Worm (Caenorhabditis elegans) whole organism, L4/young adult: ENCODE measurements around the gene let-653.

ENCODE experiments used
- W03F9.2 ChIP-seq: fragments of 150-350 bp; optimal IDR thresholded peaks from 2 replicates; lab custom pipeline; 2014; ENCODE audit warnings: missing biosample characterization, missing genetic modification characterization
- dao-5 ChIP-seq: sonication (generic microtip); optimal IDR thresholded peaks from 2 replicates; lab custom pipeline; 2016; ENCODE audit warnings: missing genotype, missing genetic modification characterization, moderate library complexity, missing compliant biosample characterization
- him-1 ChIP-seq: sonication (generic microtip); optimal IDR thresholded peaks from 2 replicates; lab custom pipeline; 2016; ENCODE audit warnings: missing genotype, missing genetic modification reagents, missing genetic modification characterization, missing compliant biosample characterization

DNA sequence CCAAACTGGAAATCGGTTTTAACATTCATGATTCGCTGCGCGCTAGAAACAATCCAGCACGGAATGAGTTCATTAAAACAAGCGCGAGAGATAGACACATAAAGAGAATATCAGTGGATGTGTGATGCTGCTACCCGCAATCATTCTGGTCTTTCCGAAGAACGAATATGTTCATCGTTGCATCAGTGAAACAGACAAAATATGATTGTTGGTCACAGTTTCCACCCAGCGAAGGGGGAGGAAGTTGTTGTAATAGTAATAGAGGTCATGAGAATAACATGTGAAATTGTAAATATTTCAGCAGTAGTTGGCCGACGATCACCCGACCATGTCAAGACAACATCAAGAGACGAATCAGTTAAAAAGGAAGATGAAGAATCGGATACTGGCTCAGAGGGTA is 15.8 kb downstream of the let-653 start:
- no peak for TF ChIP-seq him-1 (tag; lab: Kevin White, UChicago)
- no peak for TF ChIP-seq W03F9.2 (tag; lab: Kevin White, UChicago)
- TF ChIP-seq dao-5 (tag; lab: Kevin White, UChicago): no peak
